Fruit fly (Drosophila melanogaster): ENCODE data around the gene Samuel.

Gene Samuel

dm6 chr2L:10987370-10987853, 79.4 kb downstream of the Samuel start, which contains the start of the genes piwi and CG12253 (continued):
- no peak for TF ChIP-seq Vsx1 (GFP tag; optimal IDR thresholded peaks at IDR 0.05)
- no peak for TF ChIP-seq Stat92E (GFP tag; optimal IDR thresholded peaks at IDR 0.05)
- peak; percentile 89 for TF ChIP-seq CG8924 (tag; optimal IDR thresholded peaks at IDR 0.05)
- no peak for TF ChIP-seq kni (GFP tag; optimal IDR thresholded peaks at IDR 0.05)
- no peak for TF ChIP-seq CG31365 (tag; optimal IDR thresholded peaks at IDR 0.05)
- peak; percentile 29; the same call in 1 of the 2 replicates for TF ChIP-seq E2f1 (GFP tag; IDR thresholded peaks at IDR 0.05)
- no peak for TF ChIP-seq HLHmδ (GFP tag; optimal IDR thresholded peaks at IDR 0.05)
- TF ChIP-seq Hr3 (GFP tag; optimal IDR thresholded peaks at IDR 0.05), result peak; percentile 84
- no peak for TF ChIP-seq ssp (GFP tag; IDR thresholded peaks at IDR 0.05)
- TF ChIP-seq CG42726 (GFP tag; IDR thresholded peaks at IDR 0.05; ENCODE audit: partially characterized antibody), result no peak
- TF ChIP-seq Taf1 (GFP tag; IDR thresholded peaks at IDR 0.05), result no peak
- TF ChIP-seq CG9727 (GFP tag; optimal IDR thresholded peaks at IDR 0.05), result peak; percentile 49
- TF ChIP-seq CG12942 (GFP tag; optimal IDR thresholded peaks at IDR 0.05), result peak; percentile 70
- TF ChIP-seq run (tag; optimal IDR thresholded peaks at IDR 0.05), result no peak
- peak; percentile 48 for TF ChIP-seq Lhr (GFP tag; optimal IDR thresholded peaks at IDR 0.05)
- no peak for TF ChIP-seq Gug (GFP tag; IDR thresholded peaks at IDR 0.05)
- 0 out of 2 replicates have a peak, but pooled peaks have one; percentile 40 for TF ChIP-seq CG14441 (GFP tag; IDR thresholded peaks at IDR 0.05)
- no peak for TF ChIP-seq btn (GFP tag; optimal IDR thresholded peaks at IDR 0.05)
- peak; percentile 26 for TF ChIP-seq Ets97D (GFP tag; optimal IDR thresholded peaks at IDR 0.05)
- no peak for TF ChIP-seq CG8765 (GFP tag; IDR thresholded peaks at IDR 0.05)
- no peak for TF ChIP-seq vfl (GFP tag; optimal IDR thresholded peaks at IDR 0.05)
- no peak for TF ChIP-seq eve (GFP tag; optimal IDR thresholded peaks at IDR 0.05)
- peak; percentile 50 for TF ChIP-seq bab2 (GFP tag; optimal IDR thresholded peaks at IDR 0.05)
- TF ChIP-seq CG15601 (tag; optimal IDR thresholded peaks at IDR 0.05), result peak; percentile 86
- no peak for TF ChIP-seq CG6765 (GFP tag; optimal IDR thresholded peaks at IDR 0.05)
- peak; percentile 41; the same call in 1 of the 2 replicates for TF ChIP-seq Poxn (GFP tag; IDR thresholded peaks at IDR 0.05)
- TF ChIP-seq Myb (GFP tag; optimal IDR thresholded peaks at IDR 0.05), result peak; percentile 34
- TF ChIP-seq Rfx (GFP tag; IDR thresholded peaks at IDR 0.05), result peak; percentile 83
- no peak for TF ChIP-seq ab (GFP tag; optimal IDR thresholded peaks at IDR 0.05)
- no peak for TF ChIP-seq fd64A (GFP tag; optimal IDR thresholded peaks at IDR 0.05)
- no peak for TF ChIP-seq ems (GFP tag; optimal IDR thresholded peaks at IDR 0.05)
- no peak for TF ChIP-seq psq (GFP tag; optimal IDR thresholded peaks at IDR 0.05)
- TF ChIP-seq Med (GFP tag), result peak; percentile 58
- TF ChIP-seq mirr (GFP tag; optimal IDR thresholded peaks at IDR 0.05), result no peak
- TF ChIP-seq danr (GFP tag; IDR thresholded peaks at IDR 0.05), result no peak; the same call in 1 of the 2 replicates
- TF ChIP-seq gcm2 (GFP tag; optimal IDR thresholded peaks at IDR 0.05), result no peak
- no peak; the same call in 2 of the 3 replicates for TF ChIP-seq CG17361 (GFP tag; IDR thresholded peaks at IDR 0.05)
- peak; percentile 26 for TF ChIP-seq CG15073 (GFP tag; optimal IDR thresholded peaks at IDR 0.05)
- no peak for TF ChIP-seq CG6175 (GFP tag; IDR thresholded peaks at IDR 0.05)
- peak; percentile 50 for TF ChIP-seq HmgZ (tag; optimal IDR thresholded peaks at IDR 0.05)
- TF ChIP-seq CG3281 (GFP tag; optimal IDR thresholded peaks at IDR 0.05), result peak; percentile 31
- TF ChIP-seq sna (GFP tag; IDR thresholded peaks at IDR 0.05; ENCODE audit: partially characterized antibody), result 0 out of 2 replicates have a peak, but pooled peaks have one; percentile 16
- peak; percentile 40 for TF ChIP-seq CG17359 (tag; optimal IDR thresholded peaks at IDR 0.05)
- no peak for TF ChIP-seq MTF-1 (GFP tag; optimal IDR thresholded peaks at IDR 0.05; ENCODE audit: borderline replicate concordance)
- TF ChIP-seq vnd (GFP tag; IDR thresholded peaks at IDR 0.05; ENCODE audit: partially characterized antibody), result no peak
- peak; percentile 1 for TF ChIP-seq Atf-2 (GFP tag; optimal IDR thresholded peaks at IDR 0.05)
- TF ChIP-seq sqz (GFP tag; optimal IDR thresholded peaks at IDR 0.05), result no peak
- no peak for TF ChIP-seq croc (GFP tag; conservative IDR thresholded peaks at IDR 0.05)
- TF ChIP-seq CG13424 (tag; optimal IDR thresholded peaks at IDR 0.05), result peak; percentile 90
- peak; percentile 27; the same call in 1 of the 2 replicates for TF ChIP-seq Xrp1 (GFP tag; IDR thresholded peaks at IDR 0.05)
- no peak for TF ChIP-seq pb (GFP tag; optimal IDR thresholded peaks at IDR 0.05)

All from whole organism, embryonic.